Fruit fly (Drosophila melanogaster): ENCODE measurements around the gene mtSSB.

mtSSB gene

DNA sequence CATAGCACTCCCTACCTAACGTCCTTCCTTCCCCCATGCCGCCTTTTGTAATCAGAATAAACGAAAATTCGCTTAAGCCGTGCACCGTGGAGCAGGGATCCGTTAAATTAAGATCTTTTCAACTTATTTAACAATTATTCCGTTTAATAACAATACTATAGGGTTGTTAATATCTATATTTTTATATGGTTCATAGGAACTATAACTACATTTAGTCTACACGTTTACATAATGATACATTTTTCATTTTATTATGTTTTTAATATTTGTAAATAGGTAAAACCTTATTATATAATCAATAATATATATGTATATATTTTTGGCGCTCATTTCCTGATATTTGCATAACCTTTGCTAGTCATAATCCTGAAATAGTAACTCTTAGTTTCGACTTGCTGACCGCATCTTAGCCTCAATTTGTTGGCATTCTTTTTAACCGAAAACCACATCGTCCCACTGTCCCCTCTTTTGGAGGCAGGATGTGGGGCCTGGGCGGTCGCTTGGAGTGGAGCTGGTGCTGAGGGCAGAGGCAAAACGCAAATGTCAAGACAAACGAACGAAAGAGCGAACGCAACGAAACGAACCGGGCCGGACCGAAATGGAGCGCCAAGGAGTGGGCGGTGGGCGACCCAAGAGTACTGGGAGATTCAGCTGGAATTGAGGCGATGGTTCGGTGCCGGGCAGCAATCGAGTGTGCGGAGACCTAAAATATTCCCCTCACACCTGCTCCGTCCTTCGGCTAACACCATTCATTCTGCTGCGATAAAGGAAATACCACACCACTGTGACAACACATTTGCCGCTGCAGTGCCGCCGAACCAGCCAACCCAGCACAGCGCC lies 4.9 kb upstream of the mtSSB start (continued):
- no peak for TF ChIP-seq CG2116 (GFP tag; optimal IDR thresholded peaks at IDR 0.05)
- no peak for TF ChIP-seq cato (GFP tag; optimal IDR thresholded peaks at IDR 0.05; ENCODE audit: borderline replicate concordance)
- peak; percentile 40 for TF ChIP-seq Sox102F (GFP tag; optimal IDR thresholded peaks at IDR 0.05)
- no peak for TF ChIP-seq Six4 (GFP tag; optimal IDR thresholded peaks at IDR 0.05)
- peak; percentile 16; the same call in 1 of the 3 replicates for TF ChIP-seq row (GFP tag; IDR thresholded peaks at IDR 0.05)
- no peak for TF ChIP-seq HmgZ (tag; optimal IDR thresholded peaks at IDR 0.05)
- TF ChIP-seq Atf6 (GFP tag; IDR thresholded peaks at IDR 0.05) = peak; percentile 40; the same call in 1 of the 2 replicates
- TF ChIP-seq NC2β (GFP tag; optimal IDR thresholded peaks at IDR 0.05) = no peak
- TF ChIP-seq scrt (GFP tag; optimal IDR thresholded peaks at IDR 0.05) = peak; percentile 9
- peak in 1 of 2 experiments; percentile 29 for TF ChIP-seq dpn (GFP tag; optimal IDR thresholded peaks at IDR 0.05)
- TF ChIP-seq CG3838 (GFP tag; optimal IDR thresholded peaks at IDR 0.05) = no peak
- peak; percentile 16; the same call in 1 of the 2 replicates for TF ChIP-seq ranshi (GFP tag; IDR thresholded peaks at IDR 0.05)
- peak; percentile 54 for TF ChIP-seq dmrt99B (tag; optimal IDR thresholded peaks at IDR 0.05)
- TF ChIP-seq CG13624 (GFP tag; optimal IDR thresholded peaks at IDR 0.05) = no peak
- no peak for TF ChIP-seq hbn (GFP tag; IDR thresholded peaks at IDR 0.05; ENCODE audit: partially characterized antibody)
- TF ChIP-seq Optix (GFP tag; IDR thresholded peaks at IDR 0.05) = no peak
- TF ChIP-seq Dref (GFP tag; IDR thresholded peaks at IDR 0.05) = no peak
- TF ChIP-seq dmrt11E (tag; optimal IDR thresholded peaks at IDR 0.05) = no peak
- TF ChIP-seq CG1647 (GFP tag; optimal IDR thresholded peaks at IDR 0.05) = no peak
- TF ChIP-seq CG7839 (tag; optimal IDR thresholded peaks at IDR 0.05) = peak; percentile 54
- TF ChIP-seq CG17385 (GFP tag; optimal IDR thresholded peaks at IDR 0.05) = peak; percentile 43
- peak; percentile 11 for TF ChIP-seq NfI (GFP tag; optimal IDR thresholded peaks at IDR 0.05)
- no peak for TF ChIP-seq CG8290 (GFP tag; optimal IDR thresholded peaks at IDR 0.05)
- peak in 1 of 2 experiments; percentile 47 for TF ChIP-seq CG8290 (tag; optimal IDR thresholded peaks at IDR 0.05)
- TF ChIP-seq CG10209 (GFP tag; optimal IDR thresholded peaks at IDR 0.05) = peak; percentile 44
- peak; percentile 53 for TF ChIP-seq CG15269 (tag; optimal IDR thresholded peaks at IDR 0.05)
- peak; percentile 4 for TF ChIP-seq Xbp1 (GFP tag; optimal IDR thresholded peaks at IDR 0.05)
- TF ChIP-seq gem (tag; optimal IDR thresholded peaks at IDR 0.05) = peak; percentile 64
- TF ChIP-seq CG11247 (GFP tag; IDR thresholded peaks at IDR 0.05) = 0 out of 2 replicates have a peak, but pooled peaks have one; percentile 42
- peak; percentile 30 for TF ChIP-seq D19B (GFP tag; optimal IDR thresholded peaks at IDR 0.05)
- TF ChIP-seq Eip74EF (GFP tag; optimal IDR thresholded peaks at IDR 0.05) = no peak
- TF ChIP-seq CG6683 (GFP tag; optimal IDR thresholded peaks at IDR 0.05) = peak; percentile 18
- no peak for TF ChIP-seq trh (GFP tag; optimal IDR thresholded peaks at IDR 0.05)
- TF ChIP-seq Dfd (GFP tag; optimal IDR thresholded peaks at IDR 0.05) = no peak
- peak; percentile 65 for TF ChIP-seq Hand (GFP tag; optimal IDR thresholded peaks at IDR 0.05)
- peak; percentile 6 for TF ChIP-seq CG10267 (tag; optimal IDR thresholded peaks at IDR 0.05)
- TF ChIP-seq CG9215 (GFP tag; IDR thresholded peaks at IDR 0.05) = peak; percentile 19; the same call in 1 of the 2 replicates
- peak; percentile 68 for TF ChIP-seq ci (GFP tag; IDR thresholded peaks at IDR 0.05)
- TF ChIP-seq CG10979 (tag; optimal IDR thresholded peaks at IDR 0.05) = no peak
- TF ChIP-seq Hr3 (GFP tag; optimal IDR thresholded peaks at IDR 0.05) = peak; percentile 21
- TF ChIP-seq Atf-2 (GFP tag; optimal IDR thresholded peaks at IDR 0.05) = no peak
- TF ChIP-seq eyg (GFP tag; optimal IDR thresholded peaks at IDR 0.05) = no peak
- no peak for TF ChIP-seq CG33557 (GFP tag; optimal IDR thresholded peaks at IDR 0.05)
- TF ChIP-seq exex (tag; optimal IDR thresholded peaks at IDR 0.05) = no peak
- peak; percentile 73; the same call in 1 of the 2 replicates for TF ChIP-seq chm (GFP tag; IDR thresholded peaks at IDR 0.05)
- no peak for TF ChIP-seq gce (GFP tag; IDR thresholded peaks at IDR 0.05)
- no peak for TF ChIP-seq cad (GFP tag; optimal IDR thresholded peaks at IDR 0.05)
- TF ChIP-seq ara (GFP tag; IDR thresholded peaks at IDR 0.05) = no peak
- peak; percentile 74 for TF ChIP-seq sens (GFP tag)

Data from whole organism, embryonic.